Worm (Caenorhabditis elegans): Measurements from ENCODE around the gene tmem-138.

tmem-138 gene

DNA sequence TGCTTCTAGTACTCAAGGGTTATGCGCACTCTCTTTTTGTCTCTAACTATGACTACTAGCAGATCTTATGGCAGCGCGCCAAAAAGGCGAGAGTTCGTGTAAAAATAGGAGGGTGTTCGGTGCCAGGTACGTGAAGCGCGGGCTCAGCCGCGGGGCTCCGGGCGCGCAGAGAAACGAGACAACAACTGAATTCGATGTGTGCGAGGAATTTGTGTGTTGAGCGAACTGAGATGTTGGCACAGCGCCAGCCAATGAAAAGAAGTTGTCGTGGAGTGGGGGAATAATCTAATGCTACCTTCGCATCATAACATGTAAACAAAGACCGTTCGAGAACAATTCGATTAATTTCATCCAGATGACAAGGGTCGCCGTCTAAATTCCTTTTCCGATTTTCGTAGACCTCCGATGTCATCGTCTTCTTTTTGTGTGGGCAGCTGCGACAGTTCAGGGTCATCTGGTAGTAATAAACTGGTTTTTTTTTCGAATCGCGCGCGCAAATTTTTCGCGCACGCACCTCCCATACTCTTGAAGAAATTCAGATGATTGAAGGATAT lies 25.6 kb upstream of the tmem-138 start:
- no peak for TF ChIP-seq dao-5 (tag; optimal IDR thresholded peaks at IDR 0.05)
- TF ChIP-seq him-1 (tag; optimal IDR thresholded peaks at IDR 0.05) = peak; percentile 67
- TF ChIP-seq W03F9.2 (tag; optimal IDR thresholded peaks at IDR 0.05) = no peak

DNA sequence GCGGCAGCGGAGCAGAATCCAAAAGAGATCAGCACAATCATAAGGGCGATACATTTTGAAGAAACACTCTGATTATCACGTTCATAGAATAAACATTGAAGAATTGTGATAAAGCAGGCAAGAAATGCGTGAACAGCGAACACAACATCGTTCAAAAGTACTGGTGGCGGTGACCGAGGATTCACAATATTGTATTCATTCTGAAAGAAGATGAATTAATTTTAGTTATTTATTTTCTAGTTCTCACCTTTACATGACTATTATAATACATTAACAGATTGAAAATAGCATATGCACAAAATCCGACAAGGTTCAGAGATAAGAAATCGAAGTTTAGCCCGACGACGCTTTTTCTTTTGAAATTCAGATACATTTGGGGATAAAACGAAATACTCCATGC lies 21.2 kb upstream of the tmem-138 start:
- TF ChIP-seq dao-5 (tag; optimal IDR thresholded peaks at IDR 0.05) = no peak

DNA sequence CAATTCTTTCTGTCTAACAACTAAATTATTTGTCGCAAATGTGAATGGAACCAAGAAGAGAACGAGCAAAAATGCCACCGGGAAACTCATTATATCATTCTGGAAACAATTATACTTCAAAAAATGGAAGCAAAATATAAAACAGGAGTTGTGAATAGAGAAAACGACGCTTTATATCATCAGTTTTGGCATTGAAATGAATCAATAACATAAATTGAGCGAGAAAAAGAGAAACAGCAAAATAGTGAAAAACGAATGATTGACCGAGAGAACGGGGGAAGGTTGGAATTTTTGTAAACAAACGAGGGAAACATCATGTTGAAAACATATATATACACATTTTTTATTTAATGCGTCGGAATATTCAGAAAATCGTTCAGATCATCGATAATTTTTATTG lies 20.3 kb upstream of the tmem-138 start, which contains the start of gene ctns-1:
Gene ctns-1 (minus strand): TSS at position 101 of the 400 bp plus-strand sequence.
- TF ChIP-seq W03F9.2 (tag; optimal IDR thresholded peaks at IDR 0.05) (no peak), dao-5 (tag; optimal IDR thresholded peaks at IDR 0.05) (no peak), him-1 (tag; optimal IDR thresholded peaks at IDR 0.05) (no peak)

DNA sequence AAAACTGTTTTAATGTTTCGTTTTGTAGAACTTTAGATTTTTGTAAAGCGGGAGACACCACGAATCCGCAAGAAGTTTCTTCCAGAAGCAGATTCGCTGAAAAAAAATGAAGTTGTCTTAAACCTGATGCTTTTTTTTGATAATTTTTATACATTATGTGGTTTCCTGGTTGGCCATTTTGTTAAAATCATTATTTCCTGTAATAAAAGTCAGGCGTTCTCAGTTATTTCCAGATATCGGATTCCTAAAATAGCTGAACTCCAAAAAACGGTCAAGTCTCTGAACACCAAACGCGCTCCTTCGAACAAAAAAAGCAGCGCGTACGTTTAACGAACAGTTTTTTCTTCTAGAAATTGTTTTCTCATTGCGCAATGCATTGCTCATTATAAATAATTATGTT lies 19.7 kb upstream of the tmem-138 start:
- TF ChIP-seq W03F9.2 (tag; optimal IDR thresholded peaks at IDR 0.05) = no peak
- no peak for TF ChIP-seq him-1 (tag; optimal IDR thresholded peaks at IDR 0.05)
- TF ChIP-seq dao-5 (tag; optimal IDR thresholded peaks at IDR 0.05) = no peak

DNA sequence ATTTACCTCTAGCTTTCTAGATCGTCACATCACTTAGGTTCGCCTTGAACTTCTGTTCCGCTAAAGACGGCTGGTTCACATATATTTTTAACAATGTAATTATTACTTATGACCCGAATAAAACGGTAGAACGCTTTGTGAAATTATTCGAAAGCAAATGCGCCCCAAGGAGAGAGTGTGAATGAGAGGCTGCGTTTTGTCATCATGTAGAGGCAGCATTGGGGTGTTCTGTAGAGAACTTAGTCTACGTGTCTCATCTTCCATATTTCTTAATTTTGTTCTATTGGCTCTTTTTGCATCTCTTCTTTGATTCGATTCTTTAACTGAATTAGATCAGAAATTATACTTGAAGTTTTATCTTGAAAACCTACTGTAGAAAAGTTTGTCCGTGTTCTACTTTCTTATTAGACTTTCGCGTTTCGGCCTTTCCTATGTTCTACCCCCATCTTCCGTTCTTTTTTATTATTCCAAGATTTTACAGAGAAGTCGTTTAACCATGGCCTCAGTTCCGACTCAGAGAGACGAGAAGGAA lies 19.0 kb upstream of the tmem-138 start, which contains the start of gene cdc-48.2:
Gene cdc-48.2 (plus strand): TSS at position 482 of the 532 bp plus-strand sequence.
- TF ChIP-seq dao-5 (tag; optimal IDR thresholded peaks at IDR 0.05) (no peak), W03F9.2 (tag; optimal IDR thresholded peaks at IDR 0.05) (no peak), him-1 (tag; optimal IDR thresholded peaks at IDR 0.05) (no peak)

DNA sequence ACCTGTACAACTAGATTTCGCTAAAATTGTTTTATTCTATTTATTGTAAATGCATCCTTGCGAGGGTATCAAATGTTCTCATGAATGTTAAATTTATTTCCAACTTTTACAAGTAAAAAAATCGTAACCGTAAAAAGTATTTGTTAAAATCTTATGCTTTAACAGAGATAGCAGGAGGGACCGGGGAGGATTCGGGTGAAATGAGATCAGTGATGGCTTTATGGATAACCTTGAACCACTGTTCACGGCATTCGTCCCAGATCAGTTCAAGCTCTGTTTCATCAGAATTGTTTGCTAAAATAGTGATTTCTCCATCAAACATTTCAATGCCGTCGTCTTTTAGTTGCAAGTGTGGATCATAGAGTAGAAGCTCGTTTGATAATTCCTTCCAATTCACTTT lies 16.0 kb upstream of the tmem-138 start:
- TF ChIP-seq him-1 (tag; optimal IDR thresholded peaks at IDR 0.05) (no peak), dao-5 (tag; optimal IDR thresholded peaks at IDR 0.05) (no peak), W03F9.2 (tag; optimal IDR thresholded peaks at IDR 0.05) (no peak)

DNA sequence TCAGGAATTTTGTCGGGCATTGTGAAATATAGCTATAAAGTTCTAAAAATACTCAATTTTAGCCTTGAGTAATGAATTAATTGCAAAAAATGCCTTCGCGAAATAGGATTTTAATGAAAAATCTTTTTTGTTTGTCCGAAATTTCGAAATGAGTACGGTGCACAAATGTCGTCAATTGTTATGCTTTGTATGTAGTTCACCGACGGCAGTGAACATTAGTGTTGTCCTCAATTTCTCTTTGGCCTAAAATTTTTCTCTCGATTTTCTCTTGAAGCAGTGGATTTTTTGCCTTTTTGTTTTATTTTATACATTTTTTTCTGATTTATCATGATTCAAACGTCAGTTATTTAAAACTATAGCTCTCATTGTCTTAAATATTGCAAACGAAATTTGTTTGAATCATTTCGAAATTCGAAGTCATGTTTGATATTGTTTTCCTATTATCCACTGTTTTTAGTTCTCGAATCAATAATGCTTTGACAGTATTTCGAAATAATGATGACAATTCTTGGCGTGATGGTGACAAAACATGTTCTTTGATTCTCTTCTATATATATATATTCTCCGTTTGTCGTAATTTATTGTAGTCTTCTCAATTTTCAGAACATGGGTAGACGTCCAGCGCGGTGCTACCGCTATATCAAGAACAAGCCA lies 13.7 kb upstream of the tmem-138 start, which contains the start of the genes ints-11 and rpl-10:
Gene ints-11 (minus strand): TSS at position 201 of the 654 bp plus-strand sequence.
Gene rpl-10 (plus strand): TSS at position 604 of the 654 bp plus-strand sequence.
- TF ChIP-seq dao-5 (tag; optimal IDR thresholded peaks at IDR 0.05) (no peak), W03F9.2 (tag; optimal IDR thresholded peaks at IDR 0.05) (peak; percentile 76)

DNA sequence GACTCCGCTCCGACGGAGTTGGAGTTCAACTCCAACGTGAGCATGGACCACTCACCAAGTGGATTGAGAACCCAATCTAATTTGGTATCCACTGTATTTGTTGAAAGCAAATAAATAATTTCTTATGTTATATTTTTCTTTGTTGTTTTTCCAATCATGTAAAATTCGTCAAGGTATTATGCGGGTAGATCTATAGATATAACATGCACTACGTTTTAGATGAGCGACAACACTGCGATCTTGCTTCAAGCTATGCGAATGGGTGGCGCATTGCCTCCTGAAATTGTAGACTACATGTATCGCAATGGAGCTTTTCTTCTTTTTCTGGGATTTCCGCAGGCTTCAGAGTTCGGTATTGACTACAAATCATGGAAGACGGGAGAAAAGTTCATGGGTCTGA lies 12.6 kb upstream of the tmem-138 start, which contains the start of gene F10B5.2:
Gene F10B5.2 (plus strand): TSS at position 220 of the 400 bp plus-strand sequence.
- TF ChIP-seq him-1 (tag; optimal IDR thresholded peaks at IDR 0.05) = no peak
- TF ChIP-seq W03F9.2 (tag; optimal IDR thresholded peaks at IDR 0.05) = no peak

DNA sequence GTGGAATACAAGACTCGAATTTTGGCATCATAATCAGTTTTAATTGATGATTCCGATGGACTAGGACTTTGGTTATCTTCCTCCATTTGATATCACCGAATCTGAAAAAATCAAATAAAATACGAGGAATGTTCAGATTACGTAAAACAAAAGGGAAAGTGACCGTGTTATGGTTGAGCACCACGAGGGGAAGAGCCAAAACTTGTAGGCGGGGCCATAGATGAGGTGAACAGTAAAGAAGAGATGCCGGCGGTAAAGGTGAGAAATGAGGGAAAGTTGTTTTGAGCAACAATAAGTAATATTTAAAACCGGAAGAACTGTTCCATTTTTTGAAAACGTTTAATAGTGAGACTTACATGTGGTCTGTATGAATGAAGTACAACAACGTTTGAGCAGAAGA lies 7.2 kb upstream of the tmem-138 start, which contains the start of gene F10B5.3:
Gene F10B5.3 (minus strand): TSS at position 101 of the 400 bp plus-strand sequence.
- TF ChIP-seq W03F9.2 (tag; optimal IDR thresholded peaks at IDR 0.05) = no peak
- no peak for TF ChIP-seq him-1 (tag; optimal IDR thresholded peaks at IDR 0.05)
- TF ChIP-seq dao-5 (tag; optimal IDR thresholded peaks at IDR 0.05) = no peak

DNA sequence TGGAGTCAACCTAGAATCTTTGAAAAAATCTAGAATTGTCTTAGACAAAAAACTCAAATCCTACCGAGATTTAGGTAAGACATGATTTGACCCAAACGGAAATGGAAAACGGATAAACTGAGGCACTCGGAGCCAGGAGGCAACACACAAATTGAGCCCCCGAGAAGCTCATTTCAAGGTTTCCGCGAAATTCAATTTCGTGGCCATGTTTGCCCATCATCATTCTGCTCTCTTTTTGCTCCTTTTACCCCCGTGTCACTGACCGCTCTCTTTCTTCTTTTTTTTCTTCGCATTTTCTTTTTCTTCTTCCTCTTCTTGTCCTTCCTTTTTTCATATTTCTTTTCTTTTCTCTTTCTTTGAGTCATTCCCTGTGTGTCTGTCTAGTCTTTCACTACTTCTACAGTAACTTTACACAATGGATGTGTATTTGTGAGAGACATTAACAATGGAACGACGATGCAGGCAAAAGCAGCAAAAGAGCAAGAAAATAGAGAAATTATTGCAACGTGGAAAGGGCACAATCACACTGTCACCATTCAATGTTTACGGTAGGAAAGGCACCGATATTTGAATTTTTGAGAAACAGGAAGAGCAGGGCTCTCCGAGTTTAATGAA lies 4.3 kb upstream of the tmem-138 start:
- no peak for TF ChIP-seq W03F9.2 (tag; optimal IDR thresholded peaks at IDR 0.05)
- TF ChIP-seq him-1 (tag; optimal IDR thresholded peaks at IDR 0.05) = no peak
- no peak for TF ChIP-seq dao-5 (tag; optimal IDR thresholded peaks at IDR 0.05)

DNA sequence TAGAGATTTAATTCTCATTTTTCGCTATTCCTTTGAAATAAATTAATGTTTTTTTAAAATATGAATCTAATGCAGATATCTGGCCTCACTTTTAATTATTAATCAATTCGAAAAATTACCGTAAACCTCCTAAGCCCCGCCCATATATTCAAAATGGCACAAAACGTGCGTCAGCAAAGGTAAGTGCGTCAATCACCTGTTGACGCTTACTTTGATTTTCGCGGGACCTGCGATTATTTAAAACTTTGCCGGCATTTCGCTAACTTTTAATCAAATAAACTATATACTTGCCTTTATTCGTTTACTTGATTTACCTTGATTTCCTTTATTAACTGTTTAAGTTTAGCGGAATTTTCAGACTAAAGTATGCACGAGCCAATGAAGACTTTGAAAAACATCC lies 868 bp downstream of the tmem-138 start, which contains the start of gene pch-2:
Gene pch-2 (plus strand): TSS at position 359 of the 400 bp plus-strand sequence.
- TF ChIP-seq him-1 (tag; optimal IDR thresholded peaks at IDR 0.05) (no peak), dao-5 (tag; optimal IDR thresholded peaks at IDR 0.05) (no peak), W03F9.2 (tag; optimal IDR thresholded peaks at IDR 0.05) (no peak)

DNA sequence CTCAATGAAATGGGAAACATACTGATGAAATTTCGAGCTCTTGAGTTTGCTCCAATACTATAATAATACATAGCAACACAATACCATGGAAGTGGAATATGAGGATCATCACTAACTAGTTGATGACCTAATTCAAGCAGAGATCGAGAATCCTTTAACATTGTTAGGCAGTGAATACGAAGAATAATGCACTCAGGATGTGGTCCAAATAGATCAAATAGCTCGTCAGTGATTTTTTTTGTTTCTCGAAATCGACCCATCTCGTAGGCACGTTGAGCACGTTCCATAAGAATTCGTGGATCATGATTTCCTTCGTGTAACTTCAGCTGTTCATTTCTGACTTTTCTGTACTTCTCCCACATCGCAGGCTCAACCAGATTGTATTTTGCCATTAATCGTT lies 3.8 kb downstream of the tmem-138 start:
- no peak for TF ChIP-seq W03F9.2 (tag; optimal IDR thresholded peaks at IDR 0.05)
- no peak for TF ChIP-seq him-1 (tag; optimal IDR thresholded peaks at IDR 0.05)
- no peak for TF ChIP-seq dao-5 (tag; optimal IDR thresholded peaks at IDR 0.05)

DNA sequence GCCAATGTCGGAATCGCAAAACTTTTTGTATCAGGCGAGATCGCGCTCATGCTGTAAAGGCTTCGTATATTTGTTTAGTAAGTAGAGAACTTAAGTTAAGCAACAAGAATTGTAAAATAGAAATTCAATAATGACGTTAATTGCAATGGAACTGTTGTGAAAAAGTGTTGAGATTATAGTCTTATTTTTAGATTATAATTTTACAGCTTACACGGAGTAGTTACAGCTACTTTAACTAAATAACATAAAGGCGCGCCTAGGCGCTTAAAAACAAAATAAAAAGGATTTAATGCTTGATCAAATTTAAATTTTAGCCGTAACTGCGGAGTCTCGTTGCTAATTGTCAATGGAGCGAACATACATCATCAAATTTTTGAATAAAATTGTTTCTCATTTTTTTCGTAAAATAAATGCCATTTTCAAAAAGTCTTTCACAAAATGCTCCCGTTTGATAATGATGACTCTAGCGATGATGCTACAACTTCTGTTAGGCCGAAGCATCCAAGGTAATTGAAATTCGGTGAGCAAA lies 5.1 kb downstream of the tmem-138 start, which contains the start of the genes emb-27 and rrf-3:
Gene emb-27 (minus strand): TSS at position 51 of the 529 bp plus-strand sequence.
Gene rrf-3 (plus strand): TSS at position 346 of the 529 bp plus-strand sequence.
- TF ChIP-seq him-1 (tag; optimal IDR thresholded peaks at IDR 0.05) = no peak

DNA sequence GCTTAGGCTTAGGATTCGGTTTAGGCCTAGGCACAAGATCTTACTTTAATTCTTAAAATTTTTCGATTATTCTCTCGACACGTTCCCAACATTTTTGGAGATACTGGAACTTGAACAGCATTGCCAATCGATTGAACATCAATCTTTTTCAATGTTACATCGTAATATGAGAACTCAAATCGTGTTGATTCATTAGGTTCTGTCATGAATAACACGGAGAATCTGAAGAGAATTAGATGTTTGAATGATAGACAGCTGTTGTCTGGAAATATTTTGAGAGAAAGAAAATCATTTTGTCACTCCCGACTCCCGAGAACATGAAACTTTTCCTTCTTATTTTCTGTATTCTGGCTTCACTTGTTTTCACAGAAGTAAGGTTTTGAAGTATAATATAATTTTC lies 12.2 kb downstream of the tmem-138 start, which contains the start of gene T05C12.15:
Gene T05C12.15 (plus strand): TSS at position 301 of the 400 bp plus-strand sequence.
- TF ChIP-seq W03F9.2 (tag; optimal IDR thresholded peaks at IDR 0.05) (no peak), dao-5 (tag; optimal IDR thresholded peaks at IDR 0.05) (no peak), him-1 (tag; optimal IDR thresholded peaks at IDR 0.05) (no peak)
